Fruit fly (Drosophila melanogaster): ENCODE results near the gene CG6013.

The CG6013 gene

dm6 chr3R:19052475-19052874 is 21.2 kb downstream of the CG6013 start:
- TF ChIP-seq sage (GFP tag; optimal IDR thresholded peaks at IDR 0.05) (no peak), brk (GFP tag; optimal IDR thresholded peaks at IDR 0.05) (no peak)

dm6 chr3R:19054839-19055238 is 23.5 kb downstream of the CG6013 start:
- TF ChIP-seq psq (GFP tag; optimal IDR thresholded peaks at IDR 0.05) (no peak), HLH106 (tag; optimal IDR thresholded peaks at IDR 0.05) (no peak), Sp1 (GFP tag; optimal IDR thresholded peaks at IDR 0.05) (no peak), brk (GFP tag; optimal IDR thresholded peaks at IDR 0.05) (no peak), Hr78 (GFP tag; optimal IDR thresholded peaks at IDR 0.05) (no peak), br (GFP tag; optimal IDR thresholded peaks at IDR 0.05) (no peak), Myc (optimal IDR thresholded peaks at IDR 0.05) (no peak), OdsH (GFP tag; optimal IDR thresholded peaks at IDR 0.05) (no peak), pan (optimal IDR thresholded peaks at IDR 0.05) (no peak), CG32264 (GFP tag; optimal IDR thresholded peaks at IDR 0.05) (no peak), CrebA (GFP tag; optimal IDR thresholded peaks at IDR 0.05; ENCODE audit: borderline replicate concordance) (no peak), foxo (GFP tag; optimal IDR thresholded peaks at IDR 0.05) (no peak), N (GFP tag; optimal IDR thresholded peaks at IDR 0.05) (no peak), usp (GFP tag; optimal IDR thresholded peaks at IDR 0.05) (no peak), lola (GFP tag; optimal IDR thresholded peaks at IDR 0.05) (no peak), dl (GFP tag; optimal IDR thresholded peaks at IDR 0.05; ENCODE audit: insufficient read depth in 1 of 2, partially characterized antibody in 2 of 2) (no peak), sage (GFP tag; optimal IDR thresholded peaks at IDR 0.05) (no peak), rgr (GFP tag; optimal IDR thresholded peaks at IDR 0.05) (no peak), dsf (GFP tag; optimal IDR thresholded peaks at IDR 0.05; ENCODE audit: borderline replicate concordance) (no peak)

- TF ChIP-seq HLH106 (tag; optimal IDR thresholded peaks at IDR 0.05) (no peak), psq (GFP tag; optimal IDR thresholded peaks at IDR 0.05) (no peak), sage (GFP tag; optimal IDR thresholded peaks at IDR 0.05) (no peak), usp (GFP tag; optimal IDR thresholded peaks at IDR 0.05) (no peak), pan (optimal IDR thresholded peaks at IDR 0.05) (no peak), foxo (GFP tag; optimal IDR thresholded peaks at IDR 0.05) (no peak), Hr78 (GFP tag; optimal IDR thresholded peaks at IDR 0.05) (no peak), dsf (GFP tag; optimal IDR thresholded peaks at IDR 0.05; ENCODE audit: borderline replicate concordance) (no peak), Rel (GFP tag; optimal IDR thresholded peaks at IDR 0.05) (no peak), Rel (tag; optimal IDR thresholded peaks at IDR 0.05) (no peak), lola (GFP tag; optimal IDR thresholded peaks at IDR 0.05) (no peak), OdsH (GFP tag; optimal IDR thresholded peaks at IDR 0.05) (no peak), Sp1 (GFP tag; optimal IDR thresholded peaks at IDR 0.05) (no peak), CG32264 (GFP tag; optimal IDR thresholded peaks at IDR 0.05) (no peak), GATAd (GFP tag; optimal IDR thresholded peaks at IDR 0.05) (no peak), ey (GFP tag; optimal IDR thresholded peaks at IDR 0.05) (no peak)
Measured at dm6 chr3R:19056884-19057283, 25.6 kb downstream of the CG6013 start.

- TF ChIP-seq br (GFP tag; optimal IDR thresholded peaks at IDR 0.05) (no peak), Hr83 (GFP tag; optimal IDR thresholded peaks at IDR 0.05; ENCODE audit: poor library complexity, severe bottlenecking) (no peak), lola (GFP tag; optimal IDR thresholded peaks at IDR 0.05) (no peak), dmrt93B (GFP tag; optimal IDR thresholded peaks at IDR 0.05) (no peak), psq (GFP tag; optimal IDR thresholded peaks at IDR 0.05) (no peak), dl (GFP tag; optimal IDR thresholded peaks at IDR 0.05; ENCODE audit: insufficient read depth in 1 of 2, partially characterized antibody in 2 of 2) (no peak), jim (GFP tag; optimal IDR thresholded peaks at IDR 0.05) (no peak), ey (GFP tag; optimal IDR thresholded peaks at IDR 0.05) (no peak), sv (GFP tag; optimal IDR thresholded peaks at IDR 0.05) (no peak), fru (GFP tag; optimal IDR thresholded peaks at IDR 0.05) (no peak), dsf (GFP tag; optimal IDR thresholded peaks at IDR 0.05; ENCODE audit: borderline replicate concordance) (no peak), foxo (GFP tag; optimal IDR thresholded peaks at IDR 0.05) (no peak), Sp1 (GFP tag; optimal IDR thresholded peaks at IDR 0.05) (no peak)
Measured at dm6 chr3R:19058384-19058783, 27.1 kb downstream of the CG6013 start.

- TF ChIP-seq Dfd (GFP tag; optimal IDR thresholded peaks at IDR 0.05) (no peak), OdsH (GFP tag; optimal IDR thresholded peaks at IDR 0.05) (no peak), h (GFP tag; optimal IDR thresholded peaks at IDR 0.05) (no peak), Dif (GFP tag; optimal IDR thresholded peaks at IDR 0.05; ENCODE audit: partially characterized antibody) (no peak), woc (GFP tag; optimal IDR thresholded peaks at IDR 0.05) (no peak), HLH106 (tag; optimal IDR thresholded peaks at IDR 0.05) (no peak), Abd-B (GFP tag; optimal IDR thresholded peaks at IDR 0.05) (no peak), CG32264 (GFP tag; optimal IDR thresholded peaks at IDR 0.05) (no peak)
Measured at dm6 chr3R:19059285-19059684, 28.0 kb downstream of the CG6013 start.
